Worm (Caenorhabditis elegans): Measurements from ENCODE around the gene srh-308.

srh-308 gene

ce11 chrV:14026194-14026593 lies 8.8 kb upstream of the srh-308 start, which contains the start of gene T08G5.2:
Gene T08G5.2 (minus strand): TSS chrV:14026294.
- no peak for TF ChIP-seq ztf-7 (tag; optimal IDR thresholded peaks at IDR 0.05)
- TF ChIP-seq php-3 (GFP tag; IDR thresholded peaks at IDR 0.05), result no peak
- TF ChIP-seq F37D6.2 (tag; optimal IDR thresholded peaks at IDR 0.05), result no peak
- no peak for TF ChIP-seq F10B5.3 (tag; optimal IDR thresholded peaks at IDR 0.05)
- TF ChIP-seq pqm-1 (tag; optimal IDR thresholded peaks at IDR 0.05), result no peak
- no peak for TF ChIP-seq lin-13 (GFP tag; optimal IDR thresholded peaks at IDR 0.05)
- no peak for TF ChIP-seq mxl-2 (GFP tag; conservative IDR thresholded peaks at IDR 0.05)
- TF ChIP-seq Y105C5A.15 (GFP tag; IDR thresholded peaks at IDR 0.05), result no peak
- TF ChIP-seq lin-1 (GFP tag; IDR thresholded peaks at IDR 0.05), result no peak
- TF ChIP-seq mxl-3 (GFP tag; optimal IDR thresholded peaks at IDR 0.05), result no peak

- no peak for TF ChIP-seq nhr-42 (GFP tag; IDR thresholded peaks at IDR 0.05)
- peak; percentile 7 for TF ChIP-seq aha-1 (tag)
Observed at ce11 chrV:14023074-14023473, 5.7 kb upstream of the srh-308 start, which contains the start of gene T08G5.15. Gene T08G5.15 (minus strand): TSS chrV:14023174.

ce11 chrV:14018640-14019039 lies 1.3 kb upstream of the srh-308 start, which contains the start of the genes mtl-2 and T08G5.1:
Gene mtl-2 (minus strand): TSS chrV:14018673.
Gene T08G5.1 (plus strand): TSS chrV:14018766.
- no peak for TF ChIP-seq ceh-82 (tag; optimal IDR thresholded peaks at IDR 0.05)
- peak; percentile 60 for TF ChIP-seq pqm-1 (tag; optimal IDR thresholded peaks at IDR 0.05)
- TF ChIP-seq nhr-28 (tag; optimal IDR thresholded peaks at IDR 0.05), result peak; percentile 69
- peak; percentile 44 for TF ChIP-seq hlh-11 (tag; optimal IDR thresholded peaks at IDR 0.05)

ce11 chrV:14014395-14014794 lies 3.0 kb downstream of the srh-308 start, which contains the start of gene end-3:
Gene end-3 (plus strand): TSS chrV:14014695.
- TF ChIP-seq mep-1 (tag; optimal IDR thresholded peaks at IDR 0.05) (no peak), daf-12 (tag; optimal IDR thresholded peaks at IDR 0.05) (no peak), cey-2 (tag; optimal IDR thresholded peaks at IDR 0.05; ENCODE audit: borderline replicate concordance, insufficient read depth) (no peak), lin-39 (tag; optimal IDR thresholded peaks at IDR 0.05) (no peak)

ce11 chrV:14013638-14014037 lies 3.7 kb downstream of the srh-308 start:
- TF ChIP-seq nhr-237 (tag; optimal IDR thresholded peaks at IDR 0.05) (no peak), ceh-20 (GFP tag; IDR thresholded peaks at IDR 0.05) (0 out of 2 replicates have a peak, but pooled peaks have one; percentile 40), ZK546.5 (tag; optimal IDR thresholded peaks at IDR 0.05) (no peak), zfp-3 (GFP tag; conservative IDR thresholded peaks at IDR 0.05) (peak; percentile 45; the same call in 1 of the 2 replicates), F26F4.8 (GFP tag; conservative IDR thresholded peaks at IDR 0.05) (no peak), nhr-28 (tag; optimal IDR thresholded peaks at IDR 0.05) (no peak), hif-1 (tag; optimal IDR thresholded peaks at IDR 0.05) (no peak), ztf-7 (tag; optimal IDR thresholded peaks at IDR 0.05) (peak; percentile 11), dpl-1 (GFP tag; optimal IDR thresholded peaks at IDR 0.05) (no peak), fos-1 (tag; optimal IDR thresholded peaks at IDR 0.05) (no peak), hlh-11 (tag; optimal IDR thresholded peaks at IDR 0.05) (no peak), zip-2 (tag; optimal IDR thresholded peaks at IDR 0.05) (no peak), rbr-2 (tag; optimal IDR thresholded peaks at IDR 0.05) (no peak), mxl-3 (GFP tag; optimal IDR thresholded peaks at IDR 0.05) (no peak)

- peak; percentile 44 for TF ChIP-seq nhr-25 (tag; optimal IDR thresholded peaks at IDR 0.05; ENCODE audit: borderline replicate concordance, insufficient read depth)
- no peak for TF ChIP-seq dmd-9 (GFP tag; IDR thresholded peaks at IDR 0.05)
- TF ChIP-seq rbr-2 (tag; optimal IDR thresholded peaks at IDR 0.05), result peak; percentile 57
- TF ChIP-seq tag-97 (GFP tag; IDR thresholded peaks at IDR 0.05), result no peak
- TF ChIP-seq nhr-6 (tag; optimal IDR thresholded peaks at IDR 0.05), result peak; percentile 97
- no peak for TF ChIP-seq F49E8.2 (tag; optimal IDR thresholded peaks at IDR 0.05; ENCODE audit: borderline replicate concordance)
- TF ChIP-seq hlh-11 (tag; optimal IDR thresholded peaks at IDR 0.05), result peak; percentile 98
- TF ChIP-seq aha-1 (tag), result peak; percentile 94
- TF ChIP-seq ceh-82 (tag; optimal IDR thresholded peaks at IDR 0.05), result no peak
- no peak for TF ChIP-seq F37D6.2 (tag; optimal IDR thresholded peaks at IDR 0.05)
- TF ChIP-seq egl-27 (tag; optimal IDR thresholded peaks at IDR 0.05), result no peak
- no peak for TF ChIP-seq pha-4 (GFP tag; IDR thresholded peaks at IDR 0.05)
- peak; percentile 71 for TF ChIP-seq pha-4 (tag; optimal IDR thresholded peaks at IDR 0.05)
- peak; percentile 30 for TF ChIP-seq nhr-48 (tag; optimal IDR thresholded peaks at IDR 0.05)
- no peak for TF ChIP-seq F26F4.8 (GFP tag; conservative IDR thresholded peaks at IDR 0.05)
- TF ChIP-seq daf-12 (tag; optimal IDR thresholded peaks at IDR 0.05), result no peak
- TF ChIP-seq mxl-2 (GFP tag; conservative IDR thresholded peaks at IDR 0.05), result no peak
- TF ChIP-seq F44E2.7 (GFP tag; IDR thresholded peaks at IDR 0.05), result no peak
- no peak for TF ChIP-seq daf-8 (GFP tag; IDR thresholded peaks at IDR 0.05)
- no peak for TF ChIP-seq ZK546.5 (tag; optimal IDR thresholded peaks at IDR 0.05)
- TF ChIP-seq hif-1 (tag; optimal IDR thresholded peaks at IDR 0.05), result peak in 1 of 2 experiments; percentile 84
- TF ChIP-seq Y105C5A.15 (GFP tag; IDR thresholded peaks at IDR 0.05), result no peak
Observed at ce11 chrV:14012002-14012554, 5.3 kb downstream of the srh-308 start, which contains the start of the genes ddx-17 and aip-1. Gene ddx-17 (minus strand): TSS chrV:14012052. Gene aip-1 (plus strand): TSS chrV:14012333.

All from whole organism, L4 larva.